Fruit fly (Drosophila melanogaster): ENCODE results near the gene CG1674.

The CG1674 gene

dm6 chr4:254697-255096 lies 24.2 kb downstream of the CG1674 start, which contains the start of gene RhoGAP102A:
Gene RhoGAP102A, plus strand, starts transcription at chr4:254997.
- TF ChIP-seq hth (optimal IDR thresholded peaks at IDR 0.05) (no peak), CG16863 (GFP tag; optimal IDR thresholded peaks at IDR 0.05) (no peak), CG4328 (GFP tag; optimal IDR thresholded peaks at IDR 0.05) (no peak), CG3163 (GFP tag; optimal IDR thresholded peaks at IDR 0.05) (no peak), schlank (tag; optimal IDR thresholded peaks at IDR 0.05) (no peak), dpn (GFP tag; optimal IDR thresholded peaks at IDR 0.05) (no peak), yki (optimal IDR thresholded peaks at IDR 0.05) (no peak)

- no peak for TF ChIP-seq CG3838 (GFP tag; optimal IDR thresholded peaks at IDR 0.05)
- no peak for TF ChIP-seq Oli (tag; optimal IDR thresholded peaks at IDR 0.05)
- no peak for TF ChIP-seq CG8359 (GFP tag; optimal IDR thresholded peaks at IDR 0.05; ENCODE audit: borderline replicate concordance)
- TF ChIP-seq CG17186 (GFP tag; optimal IDR thresholded peaks at IDR 0.05), result no peak
- peak; percentile 89 for TF ChIP-seq Ets65A (GFP tag)
- TF ChIP-seq CG2199 (GFP tag; IDR thresholded peaks at IDR 0.05), result peak; percentile 92; the same call in 2 of the 3 replicates
- TF ChIP-seq org-1 (GFP tag; optimal IDR thresholded peaks at IDR 0.05), result no peak
- no peak for TF ChIP-seq hkb (optimal IDR thresholded peaks at IDR 0.05)
- TF ChIP-seq hkb (GFP tag; IDR thresholded peaks at IDR 0.05), result no peak
- TF ChIP-seq Sry-δ (GFP tag; optimal IDR thresholded peaks at IDR 0.05), result peak; percentile 15
- no peak for TF ChIP-seq Adf1 (GFP tag; IDR thresholded peaks at IDR 0.05)
- TF ChIP-seq Sry-β (GFP tag; optimal IDR thresholded peaks at IDR 0.05), result peak; percentile 66
- no peak for TF ChIP-seq Xrp1 (GFP tag; IDR thresholded peaks at IDR 0.05)
- TF ChIP-seq CG6254 (GFP tag; optimal IDR thresholded peaks at IDR 0.05), result no peak
- TF ChIP-seq Trl (optimal IDR thresholded peaks at IDR 0.05), result no peak
- no peak for TF ChIP-seq Trl (GFP tag; optimal IDR thresholded peaks at IDR 0.05)
- no peak for TF ChIP-seq CG17912 (GFP tag; optimal IDR thresholded peaks at IDR 0.05)
- TF ChIP-seq CG30020 (tag; optimal IDR thresholded peaks at IDR 0.05), result peak; percentile 71
- no peak for TF ChIP-seq vnd (GFP tag; IDR thresholded peaks at IDR 0.05; ENCODE audit: partially characterized antibody)
- TF ChIP-seq GATAe (GFP tag; conservative IDR thresholded peaks at IDR 0.05), result no peak
- TF ChIP-seq CG6854 (GFP tag; optimal IDR thresholded peaks at IDR 0.05), result no peak
- TF ChIP-seq cato (GFP tag; optimal IDR thresholded peaks at IDR 0.05; ENCODE audit: borderline replicate concordance), result no peak
- TF ChIP-seq Ada2b (GFP tag; IDR thresholded peaks at IDR 0.05), result no peak
- no peak for TF ChIP-seq pfk (GFP tag; optimal IDR thresholded peaks at IDR 0.05)
- TF ChIP-seq sug (tag; optimal IDR thresholded peaks at IDR 0.05), result peak; percentile 60
- peak; percentile 2 for TF ChIP-seq CG11723 (GFP tag; optimal IDR thresholded peaks at IDR 0.05)
- TF ChIP-seq Gug (GFP tag; IDR thresholded peaks at IDR 0.05), result no peak
- TF ChIP-seq CG8290 (GFP tag; optimal IDR thresholded peaks at IDR 0.05), result peak; percentile 62
- peak; percentile 24 to 30 for TF ChIP-seq CG8290 (tag; optimal IDR thresholded peaks at IDR 0.05)
- TF ChIP-seq p53 (GFP tag; optimal IDR thresholded peaks at IDR 0.05), result no peak
- no peak for TF ChIP-seq Ets97D (GFP tag; optimal IDR thresholded peaks at IDR 0.05)
- no peak for TF ChIP-seq CG7839 (tag; optimal IDR thresholded peaks at IDR 0.05)
- TF ChIP-seq CG14667 (GFP tag; IDR thresholded peaks at IDR 0.05), result no peak
- no peak for TF ChIP-seq CG10267 (tag; optimal IDR thresholded peaks at IDR 0.05)
- TF ChIP-seq MTF-1 (GFP tag; optimal IDR thresholded peaks at IDR 0.05; ENCODE audit: borderline replicate concordance), result no peak
- peak; percentile 51 for TF ChIP-seq stwl (tag; optimal IDR thresholded peaks at IDR 0.05)
- no peak for TF ChIP-seq H15 (GFP tag; IDR thresholded peaks at IDR 0.05)
- TF ChIP-seq Kr (GFP tag; optimal IDR thresholded peaks at IDR 0.05), result no peak
- TF ChIP-seq scrt (GFP tag; optimal IDR thresholded peaks at IDR 0.05), result no peak
Measured at dm6 chr4:261484-262070, 31.0 kb downstream of the CG1674 start.

Data from whole organism, embryonic.